Worm (Caenorhabditis elegans) whole organism, late embryonic: ENCODE data around the gene clec-225.

Experiments
- F13H6.1 ChIP-seq: sonication (generic microtip); optimal IDR thresholded peaks from 2 replicates; lab custom pipeline; 2016; ENCODE audit warnings: missing genetic modification characterization, missing compliant biosample characterization
- T23F11.4 ChIP-seq: fragments of 200-800 bp; sonication (Bioruptor generic); optimal IDR thresholded peaks from 2 replicates; lab custom pipeline; 2018; ENCODE audit warnings: mild to moderate bottlenecking, missing genetic modification characterization, missing compliant biosample characterization
- Y22D7AL.16 ChIP-seq: sonication (generic microtip); optimal IDR thresholded peaks from 2 replicates; lab custom pipeline; 2016; ENCODE audit warnings: missing genetic modification characterization, missing compliant biosample characterization
- ahr-1 ChIP-seq: sonication (generic microtip); optimal IDR thresholded peaks from 2 replicates; lab custom pipeline; 2016; ENCODE audit warnings: missing genetic modification characterization, missing compliant biosample characterization
- ama-1 ChIP-seq: fragments of 150-350 bp; optimal IDR thresholded peaks from 2 replicates; lab custom pipeline; 2014
- ceh-14 ChIP-seq: sonication (generic microtip); optimal IDR thresholded peaks from 2 replicates; lab custom pipeline; 2016; ENCODE audit warnings: missing genotype, missing genetic modification characterization, missing compliant biosample characterization
- ceh-19 ChIP-seq: fragments of 200-800 bp; sonication (Bioruptor generic); optimal IDR thresholded peaks from 2 replicates; lab custom pipeline; 2018; ENCODE audit warnings: mild to moderate bottlenecking, missing genetic modification characterization, missing compliant biosample characterization
- ceh-24 ChIP-seq: sonication (generic microtip); optimal IDR thresholded peaks from 2 replicates; lab custom pipeline; 2016; ENCODE audit warnings: mild to moderate bottlenecking, missing genetic modification characterization, missing compliant biosample characterization
- ceh-30 ChIP-seq: fragments of 150-350 bp; optimal IDR thresholded peaks from 2 replicates; lab custom pipeline; 2014; ENCODE audit warnings: missing biosample characterization, missing genetic modification characterization
- ceh-31 ChIP-seq: sonication (generic microtip); optimal IDR thresholded peaks from 2 replicates; lab custom pipeline; 2016; ENCODE audit warnings: missing genetic modification characterization, missing compliant biosample characterization
- ceh-34 ChIP-seq: sonication (generic microtip); optimal IDR thresholded peaks from 2 replicates; lab custom pipeline; 2016; ENCODE audit warnings: mild to moderate bottlenecking, missing genetic modification characterization, missing compliant biosample characterization
- dve-1 ChIP-seq: sonication (generic microtip); optimal IDR thresholded peaks from 2 replicates; lab custom pipeline; 2017; ENCODE audit warnings: antibody characterized with exemption, mild to moderate bottlenecking, missing genetic modification characterization, missing compliant biosample characterization
- fkh-6 ChIP-seq: sonication (generic microtip); optimal IDR thresholded peaks from 2 replicates; lab custom pipeline; 2016; ENCODE audit warnings: missing genetic modification characterization, missing compliant biosample characterization
- hlh-13 ChIP-seq: fragments of 200-800 bp; sonication (Bioruptor generic); optimal IDR thresholded peaks from 2 replicates; lab custom pipeline; 2018; ENCODE audit warnings: mild to moderate bottlenecking, missing genetic modification characterization, missing compliant biosample characterization
- hlh-15 ChIP-seq: sonication (generic microtip); optimal IDR thresholded peaks from 2 replicates; lab custom pipeline; 2016; ENCODE audit warnings: missing genetic modification characterization, missing compliant biosample characterization
- hlh-8 ChIP-seq: sonication (generic microtip); optimal IDR thresholded peaks from 2 replicates; lab custom pipeline; 2016; ENCODE audit warnings: missing genotype, missing genetic modification characterization, missing compliant biosample characterization
- lim-6 ChIP-seq: sonication (generic microtip); optimal IDR thresholded peaks from 2 replicates; lab custom pipeline; 2016; ENCODE audit warnings: missing genetic modification characterization, missing compliant biosample characterization
- nhr-232 ChIP-seq: sonication (generic microtip); optimal IDR thresholded peaks from 2 replicates; lab custom pipeline; 2016; ENCODE audit warnings: missing genetic modification characterization, missing compliant biosample characterization
- pag-3 ChIP-seq: sonication (generic microtip); optimal IDR thresholded peaks from 2 replicates; lab custom pipeline; 2016; ENCODE audit warnings: missing compliant biosample characterization, missing genetic modification characterization, borderline replicate concordance
- pat-9 ChIP-seq: fragments of 200-800 bp; sonication (Bioruptor generic); optimal IDR thresholded peaks from 2 replicates; lab custom pipeline; 2018; ENCODE audit warnings: mild to moderate bottlenecking, missing genetic modification characterization, moderate library complexity, missing compliant biosample characterization
- pax-1 ChIP-seq: fragments of 150-350 bp; optimal IDR thresholded peaks from 2 replicates; lab custom pipeline; 2014; ENCODE audit warnings: missing biosample characterization, missing genetic modification characterization
- pha-2 ChIP-seq: sonication (generic microtip); optimal IDR thresholded peaks from 2 replicates; lab custom pipeline; 2017; ENCODE audit warnings: mild to moderate bottlenecking, missing genetic modification characterization, missing compliant biosample characterization
- sox-4 ChIP-seq: sonication (generic microtip); optimal IDR thresholded peaks from 2 replicates; lab custom pipeline; 2017; ENCODE audit warnings: mild to moderate bottlenecking, missing genetic modification characterization, inconsistent platforms, missing compliant biosample characterization
- tbx-2 ChIP-seq: sonication (generic microtip); optimal IDR thresholded peaks from 2 replicates; lab custom pipeline; 2016; ENCODE audit warnings: missing genetic modification characterization, missing compliant biosample characterization
- ttx-3 ChIP-seq: sonication (generic microtip); optimal IDR thresholded peaks from 2 replicates; lab custom pipeline; 2016; ENCODE audit warnings: missing genetic modification reagents, missing genetic modification characterization, missing compliant biosample characterization
- unc-3 ChIP-seq, 2 experiments: fragments of 200-800 bp in 1 of 2; sonication (Bioruptor generic) in 1 of 2; sonication (generic microtip) in 1 of 2; conservative IDR thresholded peaks in 1 of 2; optimal IDR thresholded peaks in 1 of 2; 2 replicates each; pipeline versions ENCODE4 v1.3.6 to Lab custom; 2016 to 2022; ENCODE audit warnings: missing compliant biosample characterization in 2 of 2, missing genetic modification characterization in 2 of 2, missing genetic modification reagents in 1 of 2
- unc-42 ChIP-seq: sonication (generic microtip); optimal IDR thresholded peaks from 2 replicates; lab custom pipeline; 2016; ENCODE audit warnings: missing genotype, missing genetic modification characterization, missing compliant biosample characterization
- unc-55 ChIP-seq: sonication (generic microtip); optimal IDR thresholded peaks from 2 replicates; lab custom pipeline; 2017; ENCODE audit warnings: missing biosample characterization, missing genetic modification reagents, missing genetic modification characterization
- zip-5 ChIP-seq: sonication (generic microtip); optimal IDR thresholded peaks from 2 replicates; lab custom pipeline; 2016; ENCODE audit warnings: missing genetic modification characterization, missing compliant biosample characterization

clec-225 gene

ce11 chrV:13121266-13121665 is 13.4 kb downstream of the clec-225 start:
- TF ChIP-seq F13H6.1: no peak

DNA sequence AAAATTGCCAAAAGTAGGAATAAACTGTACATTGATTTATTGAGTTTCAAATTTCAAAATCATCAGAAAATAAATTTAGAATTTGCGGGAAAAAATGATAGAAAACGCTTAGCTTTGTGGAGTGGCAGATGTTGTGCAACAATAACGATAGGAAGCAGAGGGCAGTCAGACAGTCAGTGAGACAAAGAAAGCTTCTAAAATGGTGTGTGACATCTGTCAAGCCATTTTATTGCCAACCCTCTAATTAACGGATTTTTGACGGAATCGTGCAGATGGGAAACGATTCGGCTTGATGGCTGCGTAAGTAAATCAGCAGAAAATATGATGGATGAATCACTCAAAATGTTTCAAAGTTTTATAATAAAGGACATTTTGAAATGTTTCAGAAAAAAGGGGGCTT is 14.6 kb downstream of the clec-225 start, which contains the start of gene max-1:
Gene max-1 (minus strand): TSS at position 124 of the 400 bp plus-strand sequence.
- TF ChIP-seq ttx-3 (tag; lab: Kevin White, UChicago) (no peak), unc-55 (GFP tag; lab: Kevin White, UChicago) (peak; percentile 25), pag-3 (no peak), pat-9 (no peak), ceh-31 (tag; lab: Kevin White, UChicago) (peak; percentile 12), hlh-8 (tag; lab: Kevin White, UChicago) (no peak)
- TF ChIP-seq, all 69 proteins: peak for 2

DNA sequence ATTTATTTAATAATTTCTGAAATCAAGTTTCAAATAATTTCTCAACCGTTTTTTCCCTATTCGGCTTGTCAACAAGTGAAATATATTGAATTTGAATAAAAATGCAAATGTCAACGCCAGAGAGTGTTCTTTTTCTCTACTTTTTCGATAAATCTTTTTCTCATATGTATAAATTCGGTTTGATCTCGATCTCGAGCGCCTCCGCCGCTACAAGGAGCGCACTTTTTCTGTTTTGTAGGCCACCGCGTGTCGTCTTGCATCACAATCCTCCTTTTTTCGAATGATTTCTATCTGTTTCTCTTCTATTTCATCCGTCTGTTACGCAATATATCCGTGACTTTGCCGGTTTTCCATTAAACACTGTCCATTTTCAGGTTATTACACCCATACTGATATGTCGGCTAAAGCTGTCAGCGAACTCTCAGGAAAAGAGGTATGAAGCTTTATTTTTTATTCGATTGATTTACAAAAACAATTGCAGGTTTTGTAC is 18.5 kb downstream of the clec-225 start, which contains the start of gene acly-2:
Gene acly-2 (plus strand): TSS at position 375 of the 490 bp plus-strand sequence.
- TF ChIP-seq ahr-1 (tag; lab: Kevin White, UChicago): no peak
- TF ChIP-seq pax-1 (tag; lab: Kevin White, UChicago): no peak
- no peak for TF ChIP-seq pha-2
- no peak for TF ChIP-seq ceh-30 (tag; lab: Kevin White, UChicago)
- no peak for TF ChIP-seq ceh-34
- TF ChIP-seq sox-4 (tag; lab: Kevin White, UChicago): no peak
- no peak for TF ChIP-seq Y22D7AL.16
- no peak for TF ChIP-seq T23F11.4
- TF ChIP-seq ceh-24 (tag; lab: Kevin White, UChicago): no peak
- TF ChIP-seq hlh-13 (GFP tag; lab: Kevin White, UChicago): no peak
- TF ChIP-seq unc-3 (GFP tag; conservative IDR thresholded peaks at IDR 0.05; lab: Robert Waterston, UW): no peak
- TF ChIP-seq unc-3 (tag; optimal IDR thresholded peaks at IDR 0.05; lab: Kevin White, UChicago): no peak
- TF ChIP-seq ama-1 (lab: Kevin White, UChicago): no peak
- no peak for TF ChIP-seq hlh-15 (tag; lab: Kevin White, UChicago)
- TF ChIP-seq fkh-6: no peak
- TF ChIP-seq, all 69 proteins: peak for 0

- TF ChIP-seq unc-42 (tag; lab: Kevin White, UChicago) (peak; percentile 52), hlh-8 (tag; lab: Kevin White, UChicago) (no peak)
Measured at ce11 chrV:13114552-13115237, 20.0 kb downstream of the clec-225 start.

DNA sequence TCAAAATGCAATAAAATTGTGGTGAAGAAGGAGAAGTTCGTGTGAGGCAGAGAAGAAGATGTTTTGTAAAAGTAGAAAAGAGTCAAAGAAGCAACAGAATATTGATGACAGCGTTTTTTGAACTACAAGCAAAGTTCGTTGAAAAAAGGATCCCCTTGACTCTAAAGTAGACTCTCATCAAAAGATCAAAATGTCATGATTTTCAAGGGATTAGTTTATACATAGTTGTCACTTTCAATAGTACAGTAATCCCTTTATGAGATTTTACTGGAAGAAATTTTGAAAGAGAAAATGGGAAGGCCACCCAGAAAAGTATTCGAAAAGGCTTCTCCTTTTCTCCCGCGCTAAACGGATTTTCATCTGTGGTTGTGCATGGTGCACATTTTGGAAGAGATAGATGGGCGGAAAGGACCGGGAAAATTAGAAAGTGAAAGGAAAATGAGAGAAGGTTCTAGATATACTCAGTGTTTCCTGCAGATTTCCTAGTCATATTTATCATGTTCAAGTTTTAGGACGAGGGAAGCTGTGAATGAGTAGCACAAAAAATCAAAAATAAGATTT is 21.7 kb downstream of the clec-225 start:
- TF ChIP-seq unc-42 (tag; lab: Kevin White, UChicago) (peak; percentile 83), nhr-232 (tag; lab: Kevin White, UChicago) (no peak), ama-1 (lab: Kevin White, UChicago) (no peak), pag-3 (no peak), ceh-19 (GFP tag; lab: Kevin White, UChicago) (no peak), ceh-30 (tag; lab: Kevin White, UChicago) (no peak)

- no peak for TF ChIP-seq dve-1 (tag; lab: Kevin White, UChicago)
- TF ChIP-seq lim-6 (tag; lab: Kevin White, UChicago): peak; percentile 18
- TF ChIP-seq ceh-14 (tag; lab: Kevin White, UChicago): peak; percentile 51
- peak; percentile 2 for TF ChIP-seq ceh-31 (tag; lab: Kevin White, UChicago)
- TF ChIP-seq tbx-2 (tag; lab: Kevin White, UChicago): peak; percentile 5
- peak; percentile 59 for TF ChIP-seq unc-42 (tag; lab: Kevin White, UChicago)
- no peak for TF ChIP-seq zip-5 (tag; lab: Kevin White, UChicago)
Measured at ce11 chrV:13111599-13112191, 23.0 kb downstream of the clec-225 start.
